Fruit fly (Drosophila melanogaster) whole organism, embryonic: ENCODE measurements around the gene CG10984.

Experiments used
- Bdp1 ChIP-seq: fragments of 200-800 bp; sonication (Bioruptor generic); optimal IDR thresholded peaks from 3 replicates; lab custom pipeline; 2016; ENCODE audit warnings: missing biosample characterization, missing genetic modification characterization
- CG10274 ChIP-seq: fragments of 200-800 bp; sonication (Bioruptor generic); optimal IDR thresholded peaks from 3 replicates; lab custom pipeline; 2017; ENCODE audit warnings: missing biosample characterization, mild to moderate bottlenecking, missing genetic modification characterization
- CG10462 ChIP-seq: fragments of 200-800 bp; sonication (Bioruptor generic); optimal IDR thresholded peaks from 2 replicates; lab custom pipeline; 2016; ENCODE audit warnings: missing biosample characterization, missing genetic modification characterization
- CG11247 ChIP-seq: fragments of 200-800 bp; sonication (Bioruptor generic); IDR thresholded peaks from 2 replicates; pipeline ENCODE4 v1.3.6; 2022; ENCODE audit warnings: missing biosample characterization, missing genetic modification characterization
- CG12299 ChIP-seq: fragments of 200-800 bp; sonication (Bioruptor generic); optimal IDR thresholded peaks from 2 replicates; lab custom pipeline; 2018; ENCODE audit warnings: missing biosample characterization, mild to moderate bottlenecking, missing genetic modification characterization
- CG12744 ChIP-seq: fragments of 200-800 bp; sonication (Bioruptor generic); optimal IDR thresholded peaks from 2 replicates; lab custom pipeline; 2016; ENCODE audit warnings: missing biosample characterization, missing genetic modification characterization
- CG13775 ChIP-seq: fragments of 200-800 bp; sonication (Bioruptor generic); optimal IDR thresholded peaks from 3 replicates; lab custom pipeline; 2017; ENCODE audit warnings: missing biosample characterization, mild to moderate bottlenecking, missing genetic modification characterization
- CG1647 ChIP-seq: fragments of 200-800 bp; sonication (Bioruptor generic); optimal IDR thresholded peaks from 3 replicates; lab custom pipeline; 2016; ENCODE audit warnings: missing biosample characterization, missing genetic modification characterization
- CG16863 ChIP-seq: fragments of 200-800 bp; sonication (Bioruptor generic); optimal IDR thresholded peaks from 3 replicates; lab custom pipeline; 2016; ENCODE audit warnings: missing biosample characterization, missing genetic modification characterization
- CG17186 ChIP-seq: fragments of 200-800 bp; sonication (Bioruptor generic); optimal IDR thresholded peaks from 3 replicates; lab custom pipeline; 2017; ENCODE audit warnings: missing biosample characterization, missing genetic modification reagents, missing genetic modification characterization
- CG17568 ChIP-seq: fragments of 200-800 bp; sonication (Bioruptor generic); optimal IDR thresholded peaks from 2 replicates; lab custom pipeline; 2018; ENCODE audit warnings: missing biosample characterization, mild to moderate bottlenecking, missing genetic modification characterization, moderate library complexity
- CG17829 ChIP-seq: fragments of 200-800 bp; optimal IDR thresholded peaks from 2 replicates; lab custom pipeline; 2019; ENCODE audit warnings: missing biosample characterization, mild to moderate bottlenecking, missing genetic modification characterization, moderate library complexity
- CG2199 ChIP-seq: fragments of 200-800 bp; sonication (Bioruptor generic); IDR thresholded peaks from 3 replicates; pipeline ENCODE4 v1.3.6; 2022; ENCODE audit warnings: missing biosample characterization, missing genetic modification characterization
- CG32772 ChIP-seq: fragments of 200-800 bp; sonication (Bioruptor generic); IDR thresholded peaks from 2 replicates; pipeline ENCODE4 v1.3.6; 2022; ENCODE audit warnings: missing biosample characterization, missing genetic modification characterization
- CG33557 ChIP-seq: fragments of 200-800 bp; sonication (Bioruptor generic); optimal IDR thresholded peaks from 2 replicates; lab custom pipeline; 2019; ENCODE audit warnings: missing biosample characterization, mild to moderate bottlenecking, missing genetic modification characterization, moderate library complexity
- CG34376 ChIP-seq: fragments of 200-800 bp; sonication (Bioruptor generic); optimal IDR thresholded peaks from 2 replicates; lab custom pipeline; 2018; ENCODE audit warnings: missing biosample characterization, mild to moderate bottlenecking, missing genetic modification characterization
- CG3995 ChIP-seq: fragments of 200-800 bp; sonication (Bioruptor generic); optimal IDR thresholded peaks from 3 replicates; lab custom pipeline; 2016; ENCODE audit warnings: missing biosample characterization, missing genetic modification characterization
- CG4617 ChIP-seq: fragments of 200-800 bp; sonication (Bioruptor generic); optimal IDR thresholded peaks from 3 replicates; lab custom pipeline; 2016; ENCODE audit warnings: missing biosample characterization, missing genetic modification characterization, borderline replicate concordance
- CG8359 ChIP-seq: fragments of 200-800 bp; sonication (Bioruptor generic); optimal IDR thresholded peaks from 2 replicates; lab custom pipeline; 2017; ENCODE audit warnings: missing biosample characterization, mild to moderate bottlenecking, missing genetic modification characterization, borderline replicate concordance
- Dad ChIP-seq: fragments of 200-800 bp; sonication (Bioruptor generic); optimal IDR thresholded peaks from 3 replicates; lab custom pipeline; 2016; ENCODE audit warnings: missing biosample characterization, missing genetic modification characterization
- Deaf1 ChIP-seq: fragments of 200-800 bp; optimal IDR thresholded peaks from 3 replicates; lab custom pipeline; 2019; ENCODE audit warnings: missing biosample characterization, mild to moderate bottlenecking, missing genetic modification characterization, moderate library complexity
- Dfd ChIP-seq, 2 experiments: fragments of >200 bp; optimal IDR thresholded peaks; 2 replicates each; lab custom pipeline; 2017; ENCODE audit warnings: missing biosample characterization in 2 of 2, missing genetic modification characterization in 2 of 2
- Dll ChIP-seq: fragments of 200-800 bp; sonication (Bioruptor generic); IDR thresholded peaks from 4 replicates; pipeline ENCODE4 v1.3.6; 2022; ENCODE audit warnings: missing biosample characterization, missing genetic modification characterization; ENCODE audit not compliant: partially characterized antibody
- Ets97D ChIP-seq: fragments of 200-800 bp; sonication (Bioruptor generic); optimal IDR thresholded peaks from 3 replicates; lab custom pipeline; 2016; ENCODE audit warnings: missing biosample characterization, missing genetic modification characterization
- Gsc ChIP-seq: fragments of 200-800 bp; sonication (Bioruptor generic); IDR thresholded peaks from 2 replicates; pipeline ENCODE4 v1.3.6; 2022; ENCODE audit warnings: missing biosample characterization, missing genetic modification characterization
- H2.0 ChIP-seq: fragments of 200-800 bp; sonication (Bioruptor generic); IDR thresholded peaks from 2 replicates; pipeline ENCODE4 v1.3.6; 2022; ENCODE audit warnings: missing biosample characterization, missing genetic modification characterization
- Jarid2 ChIP-seq: fragments of 200-800 bp; sonication (Bioruptor generic); optimal IDR thresholded peaks from 3 replicates; lab custom pipeline; 2017; ENCODE audit warnings: mild to moderate bottlenecking, missing biosample characterization, missing genetic modification reagents, missing genetic modification characterization
- MBD-R2 ChIP-seq: fragments of 200-800 bp; sonication (Bioruptor generic); IDR thresholded peaks from 2 replicates; pipeline ENCODE4 v1.3.6; 2022; ENCODE audit warnings: missing biosample characterization, missing genetic modification characterization
- Oli ChIP-seq: fragments of 200-800 bp; sonication (Bioruptor generic); optimal IDR thresholded peaks from 2 replicates; lab custom pipeline; 2018; ENCODE audit warnings: missing biosample characterization, mild to moderate bottlenecking, missing genetic modification characterization, moderate library complexity
- Scr ChIP-seq: fragments of 200-800 bp; sonication (Bioruptor generic); IDR thresholded peaks from 2 replicates; pipeline ENCODE4 v1.3.6; 2022; ENCODE audit warnings: missing biosample characterization, missing genetic modification characterization; ENCODE audit not compliant: partially characterized antibody
- Tbp ChIP-seq: fragments of >200 bp; optimal IDR thresholded peaks from 2 replicates; lab custom pipeline; 2018; ENCODE audit warnings: missing biosample characterization, missing genetic modification characterization
- Trl ChIP-seq, 3 experiments: fragments of >200 bp in 2 of 3; fragments of 200-800 bp in 1 of 3; sonication (Bioruptor generic) in 1 of 3; optimal IDR thresholded peaks; 2 replicates in 1 of 3; 3 replicates in 2 of 3; lab custom pipeline; 2016 to 2017; ENCODE audit warnings: missing biosample characterization in 1 of 3, missing genetic modification characterization in 1 of 3
- abd-A ChIP-seq: fragments of 200-800 bp; sonication (Bioruptor generic); optimal IDR thresholded peaks from 3 replicates; lab custom pipeline; 2019; ENCODE audit warnings: missing biosample characterization, mild to moderate bottlenecking, missing genetic modification characterization, moderate library complexity
- ara ChIP-seq: fragments of 200-800 bp; sonication (Bioruptor generic); IDR thresholded peaks from 2 replicates; pipeline ENCODE4 v1.3.6; 2022; ENCODE audit warnings: missing biosample characterization, missing genetic modification characterization
- chinmo ChIP-seq: fragments of 200-800 bp; sonication (Bioruptor generic); IDR thresholded peaks from 4 replicates; pipeline ENCODE4 v1.3.6; 2022; ENCODE audit warnings: missing biosample characterization, missing genetic modification characterization; ENCODE audit not compliant: partially characterized antibody
- chn ChIP-seq: fragments of 200-800 bp; sonication (Bioruptor generic); optimal IDR thresholded peaks from 2 replicates; lab custom pipeline; 2016; ENCODE audit warnings: missing biosample characterization, missing genetic modification characterization
- ci ChIP-seq: fragments of 200-800 bp; sonication (Bioruptor generic); IDR thresholded peaks from 3 replicates; pipeline ENCODE4 v1.3.6; 2022; ENCODE audit warnings: missing biosample characterization, missing genetic modification characterization
- dan ChIP-seq: fragments of 200-800 bp; sonication (Bioruptor generic); IDR thresholded peaks from 2 replicates; pipeline ENCODE4 v1.3.6; 2022; ENCODE audit warnings: missing biosample characterization, missing genetic modification characterization
- esg ChIP-seq: fragments of 200-800 bp; sonication (Bioruptor generic); conservative IDR thresholded peaks from 2 replicates; pipeline ENCODE4 v1.3.6; 2022; ENCODE audit warnings: missing biosample characterization, missing genetic modification characterization
- fd3F ChIP-seq: fragments of 200-800 bp; sonication (Bioruptor generic); optimal IDR thresholded peaks from 2 replicates; lab custom pipeline; 2018; ENCODE audit warnings: missing biosample characterization, mild to moderate bottlenecking, missing genetic modification characterization, moderate library complexity
- fd64A ChIP-seq: fragments of 200-800 bp; sonication (Bioruptor generic); optimal IDR thresholded peaks from 3 replicates; lab custom pipeline; 2018; ENCODE audit warnings: missing biosample characterization, mild to moderate bottlenecking, missing genetic modification characterization
- gem ChIP-seq: fragments of 200-800 bp; sonication (Bioruptor generic); optimal IDR thresholded peaks from 2 replicates; lab custom pipeline; 2019; ENCODE audit warnings: missing biosample characterization, mild to moderate bottlenecking, missing genetic modification characterization, moderate library complexity
- gfzf ChIP-seq: fragments of 200-800 bp; sonication (Bioruptor generic); optimal IDR thresholded peaks from 2 replicates; lab custom pipeline; 2016; ENCODE audit warnings: missing biosample characterization, mild to moderate bottlenecking, missing genetic modification characterization, moderate library complexity
- ken ChIP-seq: fragments of 200-800 bp; sonication (Bioruptor generic); IDR thresholded peaks from 3 replicates; pipeline ENCODE4 v1.3.6; 2022; ENCODE audit warnings: missing biosample characterization, missing genetic modification characterization
- lola ChIP-seq, 3 experiments: fragments of >200 bp in 2 of 3; fragments of 200-800 bp in 1 of 3; sonication (Bioruptor generic) in 1 of 3; optimal IDR thresholded peaks; 2 replicates each; lab custom pipeline; 2017 to 2019; ENCODE audit warnings: missing biosample characterization in 3 of 3, missing genetic modification characterization in 3 of 3, mild to moderate bottlenecking in 1 of 3, moderate library complexity in 1 of 3
- vnd ChIP-seq: fragments of 200-800 bp; sonication (Bioruptor generic); IDR thresholded peaks from 3 replicates; pipeline ENCODE4 v1.3.6; 2022; ENCODE audit warnings: missing biosample characterization, missing genetic modification characterization; ENCODE audit not compliant: partially characterized antibody
- z ChIP-seq: fragments of 200-800 bp; sonication (Bioruptor generic); IDR thresholded peaks from 3 replicates; pipeline ENCODE4 v1.3.6; 2022; ENCODE audit warnings: missing biosample characterization, missing genetic modification characterization
- zen2 ChIP-seq: fragments of 200-800 bp; sonication (Bioruptor generic); IDR thresholded peaks from 3 replicates; pipeline ENCODE4 v1.3.6; 2022; ENCODE audit warnings: missing biosample characterization, missing genetic modification characterization; ENCODE audit not compliant: partially characterized antibody

The CG10984 gene

DNA sequence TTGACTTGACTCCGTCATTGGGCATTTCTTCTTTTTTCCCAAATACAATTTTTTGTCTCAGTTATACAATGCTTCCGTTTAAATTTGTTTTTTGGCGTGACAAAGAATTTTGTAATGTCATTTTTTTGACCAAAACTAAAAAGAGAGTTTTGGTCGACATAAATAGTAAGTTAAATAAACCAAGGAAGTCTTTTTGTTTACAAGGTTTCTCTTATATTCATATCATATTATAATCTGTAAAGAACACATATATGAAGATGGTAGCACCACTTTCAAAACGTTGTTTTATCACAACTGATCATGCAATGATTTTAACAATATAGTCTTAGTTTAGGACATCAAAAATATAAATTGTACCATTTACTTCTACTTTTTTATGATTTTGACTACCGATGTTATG, 31.1 kb downstream of the CG10984 start, which contains the start of the genes CG10969 and CG17666 (continued):
- TF ChIP-seq CG3995 (GFP tag; lab: Kevin White, UChicago) (no peak), Dad (GFP tag; lab: Kevin White, UChicago) (no peak), CG33557 (GFP tag; lab: Kevin White, UChicago) (no peak), Tbp (GFP tag; lab: Kevin White, UChicago) (no peak), CG8359 (GFP tag; lab: Kevin White, UChicago) (no peak), CG10274 (no peak), gfzf (GFP tag; lab: Kevin White, UChicago) (no peak)

DNA sequence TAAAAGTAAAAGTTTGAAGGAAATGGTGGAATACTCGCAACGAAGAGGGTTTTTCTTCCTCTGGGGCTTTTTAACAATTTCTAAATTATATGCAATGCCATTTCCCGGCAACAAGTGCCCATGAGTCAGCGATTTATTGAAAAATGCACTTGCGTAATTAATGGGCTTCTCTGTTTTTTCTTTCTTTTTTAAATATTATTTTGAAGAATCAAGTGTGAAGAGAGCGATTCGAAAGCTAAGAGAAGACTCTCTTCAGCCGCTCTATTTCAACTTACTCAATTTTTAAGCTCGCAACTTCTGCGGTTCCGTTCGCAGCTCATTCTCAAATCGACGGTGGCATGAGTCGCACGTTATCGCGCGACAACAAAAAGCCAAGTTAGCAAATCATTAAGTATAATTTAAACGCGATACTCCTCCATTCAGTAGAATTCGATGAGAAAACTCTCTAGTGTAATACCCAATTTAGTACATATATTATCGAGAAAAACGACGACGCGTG, 40.0 kb downstream of the CG10984 start, which contains the start of gene CG42709:
Gene CG42709 (plus strand): TSS at position 318 of the 499 bp plus-strand sequence.
- no peak for TF ChIP-seq ken (GFP tag; lab: Robert Waterston, UW)
- TF ChIP-seq Gsc (GFP tag; lab: Robert Waterston, UW) = no peak
- TF ChIP-seq Deaf1 = no peak
- no peak for TF ChIP-seq CG10462 (GFP tag; lab: Kevin White, UChicago)
- peak; percentile 21; the same call in 1 of the 4 replicates for TF ChIP-seq Dll (GFP tag; lab: Robert Waterston, UW)
- no peak for TF ChIP-seq CG17186 (GFP tag; lab: Kevin White, UChicago)
- TF ChIP-seq ara (GFP tag; lab: Robert Waterston, UW) = no peak
- TF ChIP-seq Dfd (GFP tag; optimal IDR thresholded peaks at IDR 0.05; lab: Kevin White, UChicago) = no peak
- no peak for TF ChIP-seq Oli
- no peak for TF ChIP-seq fd3F (GFP tag; lab: Kevin White, UChicago)
- no peak for TF ChIP-seq lola (GFP tag; optimal IDR thresholded peaks at IDR 0.05; lab: Kevin White, UChicago)
- TF ChIP-seq abd-A = no peak
- no peak for TF ChIP-seq gem (tag; lab: Kevin White, UChicago)
- TF ChIP-seq Trl (optimal IDR thresholded peaks at IDR 0.05; lab: Kevin White, UChicago) = peak; percentile 68 to 87
- no peak for TF ChIP-seq Trl (GFP tag; optimal IDR thresholded peaks at IDR 0.05; lab: Kevin White, UChicago)
- peak; percentile 21; the same call in 1 of the 3 replicates for TF ChIP-seq zen2 (GFP tag; lab: Robert Waterston, UW)
- peak; percentile 19; the same call in 1 of the 3 replicates for TF ChIP-seq ci (GFP tag; lab: Robert Waterston, UW)
- no peak for TF ChIP-seq CG1647
- no peak for TF ChIP-seq CG13775 (GFP tag; lab: Kevin White, UChicago)
- no peak for TF ChIP-seq fd64A (GFP tag; lab: Kevin White, UChicago)
- no peak for TF ChIP-seq CG12299 (tag; lab: Kevin White, UChicago)
- no peak for TF ChIP-seq MBD-R2 (GFP tag; lab: Robert Waterston, UW)
- no peak for TF ChIP-seq CG17829
- TF ChIP-seq CG2199 (GFP tag; lab: Robert Waterston, UW) = 0 out of 3 replicates have a peak, but pooled peaks have one; percentile 32
- TF ChIP-seq chn (GFP tag; lab: Kevin White, UChicago) = no peak
- no peak for TF ChIP-seq esg (GFP tag; lab: Robert Waterston, UW)
- TF ChIP-seq CG11247 (GFP tag; lab: Robert Waterston, UW) = no peak
- no peak for TF ChIP-seq CG16863 (GFP tag; lab: Kevin White, UChicago)
- no peak for TF ChIP-seq Bdp1 (GFP tag; lab: Kevin White, UChicago)
- no peak for TF ChIP-seq dan (GFP tag; lab: Robert Waterston, UW)
- TF ChIP-seq CG12744 = no peak
- TF ChIP-seq CG32772 (GFP tag; lab: Robert Waterston, UW) = no peak
- TF ChIP-seq CG34376 (GFP tag; lab: Kevin White, UChicago) = peak; percentile 21
- no peak for TF ChIP-seq vnd (GFP tag; lab: Robert Waterston, UW)
- no peak for TF ChIP-seq H2.0 (GFP tag; lab: Robert Waterston, UW)
- TF ChIP-seq CG4617 (GFP tag; lab: Kevin White, UChicago) = no peak
- TF ChIP-seq Jarid2 (GFP tag; lab: Kevin White, UChicago) = peak; percentile 67
- no peak for TF ChIP-seq CG17568 (GFP tag; lab: Kevin White, UChicago)
- TF ChIP-seq Scr = no peak
- TF ChIP-seq chinmo (GFP tag; lab: Robert Waterston, UW) = 0 out of 4 replicates have a peak, but pooled peaks have one; percentile 45
- no peak for TF ChIP-seq Ets97D (GFP tag; lab: Kevin White, UChicago)
- peak; percentile 47; the same call in 1 of the 3 replicates for TF ChIP-seq z (GFP tag; lab: Robert Waterston, UW)
